Fruit fly (Drosophila melanogaster) whole organism, embryonic: ENCODE data around the gene slmo.
A peak's percentile ranks its signal among the peaks of the same experiment; 100 is the strongest.

Source experiments
- Antp ChIP-seq: fragments of 200-800 bp; sonication (Bioruptor generic); optimal IDR thresholded peaks from 3 replicates; lab custom pipeline; 2016; ENCODE audit warnings: missing biosample characterization, missing genetic modification characterization
- B-H2 ChIP-seq: fragments of 200-800 bp; sonication (Bioruptor generic); optimal IDR thresholded peaks from 2 replicates; lab custom pipeline; 2018; ENCODE audit warnings: missing biosample characterization, mild to moderate bottlenecking, missing genetic modification characterization
- CG10366 ChIP-seq: fragments of 200-800 bp; sonication (Bioruptor generic); IDR thresholded peaks from 2 replicates; pipeline ENCODE4 v1.3.6; 2022; ENCODE audit warnings: missing biosample characterization, missing genetic modification characterization
- CG10565 ChIP-seq: fragments of 200-800 bp; sonication (Bioruptor generic); optimal IDR thresholded peaks from 3 replicates; lab custom pipeline; 2016; ENCODE audit warnings: missing biosample characterization, mild to moderate bottlenecking, missing genetic modification characterization
- CG11085 ChIP-seq: fragments of 200-800 bp; sonication (Bioruptor generic); IDR thresholded peaks from 2 replicates; pipeline ENCODE4 v1.3.6; 2022; ENCODE audit warnings: missing biosample characterization, missing genetic modification characterization
- CG11456 ChIP-seq: fragments of 200-800 bp; sonication (Bioruptor generic); IDR thresholded peaks from 3 replicates; pipeline ENCODE4 v1.3.6; 2022; ENCODE audit warnings: missing biosample characterization, missing genetic modification characterization
- CG12104 ChIP-seq: fragments of 200-800 bp; sonication (Bioruptor generic); optimal IDR thresholded peaks from 3 replicates; lab custom pipeline; 2016; ENCODE audit warnings: missing biosample characterization, missing genetic modification characterization
- CG13287 ChIP-seq: fragments of 200-800 bp; sonication (Bioruptor generic); IDR thresholded peaks from 2 replicates; pipeline ENCODE4 v1.3.6; 2022; ENCODE audit warnings: missing biosample characterization, missing genetic modification characterization; ENCODE audit not compliant: partially characterized antibody
- CG14014 ChIP-seq: fragments of 200-800 bp; sonication (Bioruptor generic); IDR thresholded peaks from 2 replicates; pipeline ENCODE4 v1.3.6; 2022; ENCODE audit warnings: missing biosample characterization, missing genetic modification characterization
- CG17328 ChIP-seq: fragments of 200-800 bp; sonication (Bioruptor generic); IDR thresholded peaks from 2 replicates; pipeline ENCODE4 v1.3.6; 2022; ENCODE audit warnings: missing biosample characterization, missing genetic modification characterization
- CG17385 ChIP-seq: fragments of 200-800 bp; sonication (Bioruptor generic); optimal IDR thresholded peaks from 3 replicates; lab custom pipeline; 2018; ENCODE audit warnings: missing biosample characterization, mild to moderate bottlenecking, missing genetic modification characterization
- CG17612 ChIP-seq: fragments of 200-800 bp; sonication (Bioruptor generic); IDR thresholded peaks from 2 replicates; pipeline ENCODE4 v1.3.6; 2022; ENCODE audit warnings: missing biosample characterization, missing genetic modification characterization
- CG17912 ChIP-seq: fragments of 200-800 bp; sonication (Bioruptor generic); optimal IDR thresholded peaks from 2 replicates; lab custom pipeline; 2018; ENCODE audit warnings: missing biosample characterization, mild to moderate bottlenecking, missing genetic modification characterization
- CG2199 ChIP-seq: fragments of 200-800 bp; sonication (Bioruptor generic); IDR thresholded peaks from 3 replicates; pipeline ENCODE4 v1.3.6; 2022; ENCODE audit warnings: missing biosample characterization, missing genetic modification characterization
- CG2875 ChIP-seq: fragments of 200-800 bp; sonication (Bioruptor generic); optimal IDR thresholded peaks from 2 replicates; lab custom pipeline; 2017; ENCODE audit warnings: missing biosample characterization, mild to moderate bottlenecking, missing genetic modification characterization, missing genetic modification reagents
- CG30403 ChIP-seq: fragments of 200-800 bp; sonication (Bioruptor generic); optimal IDR thresholded peaks from 3 replicates; lab custom pipeline; 2016; ENCODE audit warnings: missing biosample characterization, missing genetic modification characterization
- CG34224 ChIP-seq: fragments of 200-800 bp; sonication (Bioruptor generic); IDR thresholded peaks from 3 replicates; pipeline ENCODE4 v1.3.6; 2022; ENCODE audit warnings: missing biosample characterization, missing genetic modification characterization; ENCODE audit not compliant: partially characterized antibody
- CG6272 ChIP-seq: fragments of 200-800 bp; sonication (Bioruptor generic); IDR thresholded peaks from 2 replicates; pipeline ENCODE4 v1.3.6; 2022; ENCODE audit warnings: missing biosample characterization, missing genetic modification characterization
- CG7963 ChIP-seq: fragments of 200-800 bp; sonication (Bioruptor generic); IDR thresholded peaks from 3 replicates; pipeline ENCODE4 v1.3.6; 2022; ENCODE audit warnings: missing biosample characterization, missing genetic modification characterization; ENCODE audit not compliant: partially characterized antibody
- CG7987 ChIP-seq: fragments of 200-800 bp; sonication (Bioruptor generic); optimal IDR thresholded peaks from 2 replicates; lab custom pipeline; 2018; ENCODE audit warnings: missing biosample characterization, mild to moderate bottlenecking, missing genetic modification characterization, moderate library complexity
- CG8089 ChIP-seq: fragments of 200-800 bp; sonication (Bioruptor generic); optimal IDR thresholded peaks from 3 replicates; lab custom pipeline; 2016; ENCODE audit warnings: missing biosample characterization, missing genetic modification characterization
- CG8359 ChIP-seq: fragments of 200-800 bp; sonication (Bioruptor generic); optimal IDR thresholded peaks from 2 replicates; lab custom pipeline; 2017; ENCODE audit warnings: missing biosample characterization, mild to moderate bottlenecking, missing genetic modification characterization, borderline replicate concordance
- CG9932 ChIP-seq: fragments of 200-800 bp; sonication (Bioruptor generic); IDR thresholded peaks from 2 replicates; pipeline ENCODE4 v1.3.6; 2022; ENCODE audit warnings: missing biosample characterization, missing genetic modification characterization
- CTCF ChIP-seq: fragments of 200-800 bp; sonication (Bioruptor generic); optimal IDR thresholded peaks from 2 replicates; lab custom pipeline; 2017; ENCODE audit warnings: missing biosample characterization, mild to moderate bottlenecking, missing genetic modification characterization, moderate library complexity
- CrebB ChIP-seq: fragments of 200-800 bp; sonication (Bioruptor generic); optimal IDR thresholded peaks from 3 replicates; lab custom pipeline; 2018; ENCODE audit warnings: missing biosample characterization, mild to moderate bottlenecking, missing genetic modification characterization
- Dip3 ChIP-seq: fragments of 200-800 bp; sonication (Bioruptor generic); optimal IDR thresholded peaks from 3 replicates; lab custom pipeline; 2016; ENCODE audit warnings: missing biosample characterization, missing genetic modification characterization
- HLH3B ChIP-seq: fragments of 200-800 bp; sonication (Bioruptor generic); IDR thresholded peaks from 2 replicates; pipeline ENCODE4 v1.3.6; 2022; ENCODE audit warnings: missing biosample characterization, missing genetic modification characterization
- HLH4C ChIP-seq: fragments of 200-800 bp; sonication (Bioruptor generic); IDR thresholded peaks from 3 replicates; pipeline ENCODE4 v1.3.6; 2022; ENCODE audit warnings: missing biosample characterization, missing genetic modification characterization; ENCODE audit not compliant: partially characterized antibody
- Myb ChIP-seq: fragments of 200-800 bp; sonication (Bioruptor generic); optimal IDR thresholded peaks from 2 replicates; lab custom pipeline; 2016; ENCODE audit warnings: missing biosample characterization, missing genetic modification characterization
- NFAT ChIP-seq: fragments of 200-800 bp; sonication (Bioruptor generic); IDR thresholded peaks from 2 replicates; pipeline ENCODE4 v1.3.6; 2022; ENCODE audit warnings: missing biosample characterization, missing genetic modification characterization
- Nf-YB ChIP-seq: fragments of 200-800 bp; sonication (Bioruptor generic); optimal IDR thresholded peaks from 3 replicates; lab custom pipeline; 2019; ENCODE audit warnings: missing biosample characterization, mild to moderate bottlenecking, missing genetic modification characterization, moderate library complexity
- Scr ChIP-seq: fragments of 200-800 bp; sonication (Bioruptor generic); IDR thresholded peaks from 2 replicates; pipeline ENCODE4 v1.3.6; 2022; ENCODE audit warnings: missing biosample characterization, missing genetic modification characterization; ENCODE audit not compliant: partially characterized antibody
- Side ChIP-seq: fragments of 200-800 bp; sonication (Bioruptor generic); optimal IDR thresholded peaks from 2 replicates; lab custom pipeline; 2016; ENCODE audit warnings: missing biosample characterization, missing genetic modification characterization
- Sin3A ChIP-seq: fragments of >200 bp; optimal IDR thresholded peaks from 2 replicates; lab custom pipeline; 2018
- cad ChIP-seq: fragments of >200 bp; optimal IDR thresholded peaks from 2 replicates; lab custom pipeline; 2017; ENCODE audit warnings: missing biosample characterization, missing genetic modification characterization
- cato ChIP-seq: fragments of 200-800 bp; sonication (Bioruptor generic); optimal IDR thresholded peaks from 2 replicates; lab custom pipeline; 2016; ENCODE audit warnings: missing biosample characterization, missing genetic modification characterization, borderline replicate concordance
- ci ChIP-seq: fragments of 200-800 bp; sonication (Bioruptor generic); IDR thresholded peaks from 3 replicates; pipeline ENCODE4 v1.3.6; 2022; ENCODE audit warnings: missing biosample characterization, missing genetic modification characterization
- emc ChIP-seq: fragments of 200-800 bp; sonication (Bioruptor generic); optimal IDR thresholded peaks from 2 replicates; lab custom pipeline; 2016; ENCODE audit warnings: missing biosample characterization, missing genetic modification characterization
- hb ChIP-seq: fragments of 200-800 bp; sonication (Bioruptor generic); IDR thresholded peaks from 3 replicates; pipeline ENCODE4 v1.3.6; 2022; ENCODE audit warnings: missing biosample characterization, missing genetic modification characterization; ENCODE audit not compliant: partially characterized antibody
- mld ChIP-seq: fragments of 200-800 bp; sonication (Bioruptor generic); IDR thresholded peaks from 3 replicates; pipeline ENCODE4 v1.3.6; 2022; ENCODE audit warnings: missing biosample characterization, missing genetic modification characterization; ENCODE audit not compliant: partially characterized antibody
- psq ChIP-seq: fragments of 200-800 bp; sonication (Bioruptor generic); optimal IDR thresholded peaks from 2 replicates; lab custom pipeline; 2017; ENCODE audit warnings: missing biosample characterization, missing genetic modification characterization
- rib ChIP-seq: fragments of 200-800 bp; sonication (Bioruptor generic); IDR thresholded peaks from 2 replicates; pipeline ENCODE4 v1.3.6; 2022; ENCODE audit warnings: missing biosample characterization, missing genetic modification characterization
- sd ChIP-seq: fragments of 200-800 bp; sonication (Bioruptor generic); optimal IDR thresholded peaks from 3 replicates; lab custom pipeline; 2018; ENCODE audit warnings: missing biosample characterization, mild to moderate bottlenecking, missing genetic modification characterization, moderate library complexity
- slp2 ChIP-seq: fragments of 200-800 bp; sonication (Bioruptor generic); optimal IDR thresholded peaks from 2 replicates; lab custom pipeline; 2016; ENCODE audit warnings: missing biosample characterization, missing genetic modification characterization
- stc ChIP-seq: fragments of 200-800 bp; sonication (Bioruptor generic); IDR thresholded peaks from 2 replicates; pipeline ENCODE4 v1.3.6; 2022; ENCODE audit warnings: missing biosample characterization, missing genetic modification characterization
- tio ChIP-seq: fragments of 200-800 bp; sonication (Bioruptor generic); optimal IDR thresholded peaks from 2 replicates; lab custom pipeline; 2017; ENCODE audit warnings: missing biosample characterization, missing genetic modification characterization, inconsistent platforms
- tll ChIP-seq, 2 experiments: fragments of 200-800 bp in 1 of 2; fragments of >200 bp in 1 of 2; sonication (Bioruptor generic) in 1 of 2; optimal IDR thresholded peaks; 2 replicates each; lab custom pipeline; 2017 to 2019; ENCODE audit warnings: missing biosample characterization in 2 of 2, missing genetic modification characterization in 2 of 2, mild to moderate bottlenecking in 1 of 2, moderate library complexity in 1 of 2
- trem ChIP-seq: fragments of 200-800 bp; optimal IDR thresholded peaks from 3 replicates; lab custom pipeline; 2019; ENCODE audit warnings: missing biosample characterization, mild to moderate bottlenecking, missing genetic modification characterization, moderate library complexity
- unc-4 ChIP-seq: fragments of 200-800 bp; sonication (Bioruptor generic); IDR thresholded peaks from 2 replicates; pipeline ENCODE4 v1.3.6; 2022; ENCODE audit warnings: missing biosample characterization, missing genetic modification characterization; ENCODE audit not compliant: partially characterized antibody
- vfl ChIP-seq: fragments of 200-800 bp; sonication (Bioruptor generic); optimal IDR thresholded peaks from 2 replicates; lab custom pipeline; 2016; ENCODE audit warnings: missing biosample characterization, missing genetic modification characterization
- wek ChIP-seq: fragments of 200-800 bp; sonication (Bioruptor generic); optimal IDR thresholded peaks from 3 replicates; lab custom pipeline; 2018; ENCODE audit warnings: missing biosample characterization, mild to moderate bottlenecking, missing genetic modification characterization, moderate library complexity
- zf30C ChIP-seq: fragments of 200-800 bp; sonication (Bioruptor generic); optimal IDR thresholded peaks from 3 replicates; lab custom pipeline; 2018; ENCODE audit warnings: missing biosample characterization, mild to moderate bottlenecking, missing genetic modification characterization

The slmo gene

DNA sequence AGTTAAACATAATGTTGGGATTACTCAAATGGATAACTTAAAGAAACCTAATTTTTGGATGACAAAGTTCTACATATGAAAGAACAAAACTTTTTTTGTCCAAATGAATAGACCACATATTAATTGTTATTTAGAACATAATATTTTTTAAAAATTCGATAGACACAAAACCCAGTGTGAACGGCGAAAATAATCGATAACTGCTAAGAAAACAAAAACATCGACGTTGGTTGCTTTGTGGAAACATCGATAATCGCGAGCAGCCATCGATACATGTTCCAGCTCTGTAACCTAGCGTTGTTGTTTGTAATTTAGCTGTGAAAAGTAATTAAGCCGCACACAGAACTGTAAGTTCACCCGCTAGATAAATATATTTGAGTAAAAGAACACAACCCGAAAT lies 2.1 kb upstream of the slmo start, which contains the start of gene CG9135 (continued):
- TF ChIP-seq CG12104 (no peak), CG34224 (GFP tag; lab: Robert Waterston, UW) (peak; percentile 99), HLH4C (peak; percentile 99), CG14014 (GFP tag; lab: Robert Waterston, UW) (no peak), CG11456 (GFP tag; lab: Robert Waterston, UW) (no peak), cato (GFP tag; lab: Kevin White, UChicago) (no peak), hb (peak; percentile 99), CG7963 (GFP tag; lab: Robert Waterston, UW) (peak; percentile 100), CG2875 (GFP tag; lab: Kevin White, UChicago) (no peak), Nf-YB (GFP tag; lab: Kevin White, UChicago) (no peak), wek (no peak), CG17385 (GFP tag; lab: Kevin White, UChicago) (no peak), CG10366 (GFP tag; lab: Robert Waterston, UW) (no peak), sd (no peak), Side (GFP tag; lab: Kevin White, UChicago) (no peak), CG17612 (no peak), unc-4 (GFP tag; lab: Robert Waterston, UW) (peak; percentile 99), stc (no peak), cad (no peak), Dip3 (no peak), mld (GFP tag; lab: Robert Waterston, UW) (peak; percentile 99), tio (GFP tag; lab: Kevin White, UChicago) (no peak), Antp (GFP tag; lab: Kevin White, UChicago) (no peak), trem (peak; percentile 69), tll (GFP tag; optimal IDR thresholded peaks at IDR 0.05; lab: Kevin White, UChicago) (no peak), Sin3A (peak; percentile 42), CG8089 (no peak), psq (GFP tag; lab: Kevin White, UChicago) (no peak), CG9932 (GFP tag; lab: Robert Waterston, UW) (peak; percentile 59; the same call in 1 of the 2 replicates), CG6272 (GFP tag; lab: Robert Waterston, UW) (peak; percentile 28; the same call in 1 of the 2 replicates), rib (no peak), CG8359 (GFP tag; lab: Kevin White, UChicago) (no peak), ci (GFP tag; lab: Robert Waterston, UW) (no peak), CG7987 (GFP tag; lab: Kevin White, UChicago) (no peak), CG17912 (GFP tag; lab: Kevin White, UChicago) (no peak), CG17328 (GFP tag; lab: Robert Waterston, UW) (no peak), CG2199 (no peak), slp2 (GFP tag; lab: Kevin White, UChicago) (no peak), Myb (GFP tag; lab: Kevin White, UChicago) (peak; percentile 20), Scr (GFP tag; lab: Robert Waterston, UW) (peak; percentile 98), CG30403 (GFP tag; lab: Kevin White, UChicago) (no peak), HLH3B (GFP tag; lab: Robert Waterston, UW) (no peak), B-H2 (GFP tag; lab: Kevin White, UChicago) (peak; percentile 11), zf30C (GFP tag; lab: Kevin White, UChicago) (no peak), NFAT (GFP tag; lab: Robert Waterston, UW) (no peak), CG13287 (peak; percentile 99), emc (no peak), vfl (GFP tag; lab: Kevin White, UChicago) (no peak), CTCF (peak; percentile 2), CG10565 (GFP tag; lab: Kevin White, UChicago) (no peak), CG11085 (no peak), CrebB (tag; lab: Kevin White, UChicago) (no peak)
